Fruit fly (Drosophila melanogaster): ENCODE measurements around the gene ccb.

dm6 chrX:21146941-21147340 is 46.1 kb upstream of the ccb start, which contains the start of gene CG45154:
- TF ChIP-seq CTCF (optimal IDR thresholded peaks at IDR 0.05): no peak
- TF ChIP-seq CG8478 (optimal IDR thresholded peaks at IDR 0.05): no peak

Measured in S2 (cell line).